Fruit fly (Drosophila melanogaster) whole organism, embryonic: ENCODE measurements around the gene ast.

ENCODE experiments used
- Abd-B ChIP-seq: fragments of 200-800 bp; sonication (Bioruptor generic); optimal IDR thresholded peaks from 2 replicates; lab custom pipeline; 2018; ENCODE audit warnings: missing biosample characterization, mild to moderate bottlenecking, missing genetic modification characterization, moderate library complexity
- CG13424 ChIP-seq: fragments of 200-800 bp; sonication (Bioruptor generic); optimal IDR thresholded peaks from 2 replicates; lab custom pipeline; 2019; ENCODE audit warnings: missing biosample characterization, mild to moderate bottlenecking, missing genetic modification characterization, moderate library complexity
- CG15696 ChIP-seq: fragments of 200-800 bp; sonication (Bioruptor generic); optimal IDR thresholded peaks from 2 replicates; lab custom pipeline; 2019; ENCODE audit warnings: missing biosample characterization, mild to moderate bottlenecking, missing genetic modification characterization, moderate library complexity
- CG16815 ChIP-seq: fragments of 200-800 bp; sonication (Bioruptor generic); optimal IDR thresholded peaks from 3 replicates; lab custom pipeline; 2017; ENCODE audit warnings: missing biosample characterization, mild to moderate bottlenecking, missing genetic modification characterization
- CG17612 ChIP-seq: fragments of 200-800 bp; sonication (Bioruptor generic); IDR thresholded peaks from 2 replicates; pipeline ENCODE4 v1.3.6; 2022; ENCODE audit warnings: missing biosample characterization, missing genetic modification characterization
- CG2202 ChIP-seq: fragments of 200-800 bp; sonication (Bioruptor generic); optimal IDR thresholded peaks from 2 replicates; lab custom pipeline; 2018; ENCODE audit warnings: missing biosample characterization, mild to moderate bottlenecking, missing genetic modification characterization
- CG2678 ChIP-seq: fragments of 200-800 bp; sonication (Bioruptor generic); optimal IDR thresholded peaks from 3 replicates; lab custom pipeline; 2019; ENCODE audit warnings: missing biosample characterization, mild to moderate bottlenecking, missing genetic modification characterization, moderate library complexity
- CG3847 ChIP-seq: fragments of 200-800 bp; sonication (Bioruptor generic); IDR thresholded peaks from 2 replicates; pipeline ENCODE4 v1.3.6; 2022; ENCODE audit warnings: missing biosample characterization, missing genetic modification characterization
- CG5180 ChIP-seq: fragments of 200-800 bp; sonication (Bioruptor generic); optimal IDR thresholded peaks from 3 replicates; lab custom pipeline; 2017; ENCODE audit warnings: missing biosample characterization, missing genetic modification characterization, mild to moderate bottlenecking, moderate library complexity, missing genetic modification reagents
- CG5953 ChIP-seq: fragments of 200-800 bp; sonication (Bioruptor generic); IDR thresholded peaks from 2 replicates; pipeline ENCODE4 v1.3.6; 2022; ENCODE audit warnings: missing biosample characterization, missing genetic modification characterization
- CG6175 ChIP-seq: fragments of 200-800 bp; sonication (Bioruptor generic); IDR thresholded peaks from 3 replicates; pipeline ENCODE4 v1.3.6; 2022; ENCODE audit warnings: missing biosample characterization, missing genetic modification characterization
- CG6654 ChIP-seq: fragments of 200-800 bp; sonication (Bioruptor generic); optimal IDR thresholded peaks from 2 replicates; lab custom pipeline; 2017; ENCODE audit warnings: missing biosample characterization, mild to moderate bottlenecking, missing genetic modification characterization
- CG6683 ChIP-seq: fragments of 200-800 bp; sonication (Bioruptor generic); optimal IDR thresholded peaks from 2 replicates; lab custom pipeline; 2017; ENCODE audit warnings: missing biosample characterization, mild to moderate bottlenecking, missing genetic modification characterization, missing genetic modification reagents
- CG6854 ChIP-seq: fragments of 200-800 bp; sonication (Bioruptor generic); optimal IDR thresholded peaks from 3 replicates; lab custom pipeline; 2017; ENCODE audit warnings: missing biosample characterization, mild to moderate bottlenecking, missing genetic modification characterization
- CG7357 ChIP-seq: fragments of 200-800 bp; sonication (Bioruptor generic); IDR thresholded peaks from 3 replicates; pipeline ENCODE4 v1.3.6; 2022; ENCODE audit warnings: missing biosample characterization, missing genetic modification characterization
- CG7372 ChIP-seq: fragments of 200-800 bp; sonication (Bioruptor generic); IDR thresholded peaks from 2 replicates; pipeline ENCODE4 v1.3.6; 2022; ENCODE audit warnings: missing biosample characterization, missing genetic modification characterization
- CG7556 ChIP-seq: fragments of 200-800 bp; sonication (Bioruptor generic); optimal IDR thresholded peaks from 2 replicates; lab custom pipeline; 2017; ENCODE audit warnings: missing biosample characterization, mild to moderate bottlenecking, missing genetic modification characterization
- CG7839 ChIP-seq: fragments of 200-800 bp; sonication (Bioruptor generic); optimal IDR thresholded peaks from 3 replicates; lab custom pipeline; 2018; ENCODE audit warnings: missing biosample characterization, mild to moderate bottlenecking, missing genetic modification characterization, moderate library complexity
- CG9876 ChIP-seq: fragments of 200-800 bp; sonication (Bioruptor generic); optimal IDR thresholded peaks from 2 replicates; lab custom pipeline; 2016; ENCODE audit warnings: missing biosample characterization, missing genetic modification characterization
- CoRest ChIP-seq: fragments of 200-800 bp; sonication (Bioruptor generic); optimal IDR thresholded peaks from 3 replicates; lab custom pipeline; 2018; ENCODE audit warnings: missing biosample characterization, mild to moderate bottlenecking, missing genetic modification characterization, moderate library complexity
- Dek ChIP-seq: fragments of 200-800 bp; sonication (Bioruptor generic); optimal IDR thresholded peaks from 3 replicates; lab custom pipeline; 2019; ENCODE audit warnings: missing biosample characterization, mild to moderate bottlenecking, missing genetic modification characterization, moderate library complexity
- Gsc ChIP-seq: fragments of 200-800 bp; sonication (Bioruptor generic); IDR thresholded peaks from 2 replicates; pipeline ENCODE4 v1.3.6; 2022; ENCODE audit warnings: missing biosample characterization, missing genetic modification characterization
- H2.0 ChIP-seq: fragments of 200-800 bp; sonication (Bioruptor generic); IDR thresholded peaks from 2 replicates; pipeline ENCODE4 v1.3.6; 2022; ENCODE audit warnings: missing biosample characterization, missing genetic modification characterization
- HHEX ChIP-seq: fragments of 200-800 bp; sonication (Bioruptor generic); optimal IDR thresholded peaks from 3 replicates; lab custom pipeline; 2017; ENCODE audit warnings: missing biosample characterization, mild to moderate bottlenecking, missing genetic modification characterization, missing genetic modification reagents
- HLH3B ChIP-seq: fragments of 200-800 bp; sonication (Bioruptor generic); IDR thresholded peaks from 2 replicates; pipeline ENCODE4 v1.3.6; 2022; ENCODE audit warnings: missing biosample characterization, missing genetic modification characterization
- NC2α ChIP-seq: fragments of 200-800 bp; sonication (Bioruptor generic); optimal IDR thresholded peaks from 2 replicates; lab custom pipeline; 2016; ENCODE audit warnings: missing biosample characterization, missing genetic modification characterization
- NK7.1 ChIP-seq: fragments of 200-800 bp; sonication (Bioruptor generic); optimal IDR thresholded peaks from 3 replicates; lab custom pipeline; 2016; ENCODE audit warnings: missing biosample characterization, missing genetic modification characterization
- PHDP ChIP-seq: fragments of 200-800 bp; sonication (Bioruptor generic); optimal IDR thresholded peaks from 3 replicates; lab custom pipeline; 2018; ENCODE audit warnings: missing biosample characterization, mild to moderate bottlenecking, missing genetic modification characterization, moderate library complexity
- Usf ChIP-seq: fragments of 200-800 bp; sonication (Bioruptor generic); optimal IDR thresholded peaks from 2 replicates; lab custom pipeline; 2017; ENCODE audit warnings: missing genotype, missing biosample characterization, missing genetic modification characterization
- Xbp1 ChIP-seq: fragments of 200-800 bp; sonication (Bioruptor generic); optimal IDR thresholded peaks from 3 replicates; lab custom pipeline; 2016; ENCODE audit warnings: missing biosample characterization, mild to moderate bottlenecking, missing genetic modification characterization
- ap ChIP-seq: fragments of 200-800 bp; sonication (Bioruptor generic); IDR thresholded peaks from 2 replicates; pipeline ENCODE4 v1.3.6; 2022; ENCODE audit warnings: missing biosample characterization, missing genetic modification characterization
- cato ChIP-seq: fragments of 200-800 bp; sonication (Bioruptor generic); optimal IDR thresholded peaks from 2 replicates; lab custom pipeline; 2016; ENCODE audit warnings: missing biosample characterization, missing genetic modification characterization, borderline replicate concordance
- corto ChIP-seq: fragments of 200-800 bp; sonication (Bioruptor generic); optimal IDR thresholded peaks from 2 replicates; lab custom pipeline; 2016; ENCODE audit warnings: missing biosample characterization, mild to moderate bottlenecking, missing genetic modification characterization, moderate library complexity
- crc ChIP-seq: fragments of 200-800 bp; sonication (Bioruptor generic); optimal IDR thresholded peaks from 2 replicates; lab custom pipeline; 2016; ENCODE audit warnings: missing biosample characterization, missing genetic modification characterization
- crol ChIP-seq: fragments of 200-800 bp; sonication (Bioruptor generic); IDR thresholded peaks from 2 replicates; pipeline ENCODE4 v1.3.6; 2022; ENCODE audit warnings: missing biosample characterization, missing genetic modification characterization
- dan ChIP-seq: fragments of 200-800 bp; sonication (Bioruptor generic); IDR thresholded peaks from 2 replicates; pipeline ENCODE4 v1.3.6; 2022; ENCODE audit warnings: missing biosample characterization, missing genetic modification characterization
- gcm2 ChIP-seq: fragments of 200-800 bp; sonication (Bioruptor generic); optimal IDR thresholded peaks from 2 replicates; lab custom pipeline; 2016; ENCODE audit warnings: missing biosample characterization, missing genetic modification characterization
- ken ChIP-seq: fragments of 200-800 bp; sonication (Bioruptor generic); IDR thresholded peaks from 3 replicates; pipeline ENCODE4 v1.3.6; 2022; ENCODE audit warnings: missing biosample characterization, missing genetic modification characterization
- kni ChIP-seq: fragments of 200-800 bp; sonication (Bioruptor generic); optimal IDR thresholded peaks from 3 replicates; lab custom pipeline; 2017; ENCODE audit warnings: mild to moderate bottlenecking, missing biosample characterization, missing genetic modification reagents, missing genetic modification characterization
- luna ChIP-seq: fragments of 200-800 bp; sonication (Bioruptor generic); optimal IDR thresholded peaks from 2 replicates; lab custom pipeline; 2016; ENCODE audit warnings: missing biosample characterization, missing genetic modification characterization
- pnt ChIP-seq: fragments of 200-800 bp; sonication (Bioruptor generic); optimal IDR thresholded peaks from 3 replicates; lab custom pipeline; 2016; ENCODE audit warnings: missing biosample characterization, missing genetic modification characterization
- salm ChIP-seq: fragments of 200-800 bp; sonication (Bioruptor generic); optimal IDR thresholded peaks from 2 replicates; lab custom pipeline; 2018; ENCODE audit warnings: missing biosample characterization, mild to moderate bottlenecking, missing genetic modification characterization
- sc ChIP-seq, 3 experiments: fragments of >200 bp in 2 of 3; fragments of 200-800 bp in 1 of 3; sonication (Bioruptor generic) in 1 of 3; optimal IDR thresholded peaks; 2 replicates in 2 of 3; 3 replicates in 1 of 3; lab custom pipeline; 2017; ENCODE audit warnings: mild to moderate bottlenecking in 1 of 3, missing biosample characterization in 1 of 3, missing genetic modification characterization in 1 of 3, missing genetic modification reagents in 1 of 3
- sisA ChIP-seq: fragments of 200-800 bp; sonication (Bioruptor generic); IDR thresholded peaks from 2 replicates; pipeline ENCODE4 v1.3.6; 2022; ENCODE audit warnings: missing biosample characterization, missing genetic modification characterization
- slp2 ChIP-seq: fragments of 200-800 bp; sonication (Bioruptor generic); optimal IDR thresholded peaks from 2 replicates; lab custom pipeline; 2016; ENCODE audit warnings: missing biosample characterization, missing genetic modification characterization
- sna ChIP-seq: fragments of 200-800 bp; sonication (Bioruptor generic); IDR thresholded peaks from 2 replicates; pipeline ENCODE4 v1.3.6; 2022; ENCODE audit warnings: missing biosample characterization, missing genetic modification characterization; ENCODE audit not compliant: partially characterized antibody
- sob ChIP-seq: fragments of 200-800 bp; sonication (Bioruptor generic); IDR thresholded peaks from 2 replicates; pipeline ENCODE4 v1.3.6; 2022; ENCODE audit warnings: missing biosample characterization, missing genetic modification characterization
- tup ChIP-seq: fragments of 200-800 bp; sonication (Bioruptor generic); optimal IDR thresholded peaks from 2 replicates; lab custom pipeline; 2016; ENCODE audit warnings: missing biosample characterization, mild to moderate bottlenecking, missing genetic modification characterization, moderate library complexity
- twi ChIP-seq: fragments of 200-800 bp; optimal IDR thresholded peaks from 2 replicates; lab custom pipeline; 2019; ENCODE audit warnings: missing biosample characterization, mild to moderate bottlenecking, missing genetic modification characterization, moderate library complexity
- wdn ChIP-seq: fragments of 200-800 bp; sonication (Bioruptor generic); IDR thresholded peaks from 2 replicates; pipeline ENCODE4 v1.3.6; 2022; ENCODE audit warnings: missing biosample characterization, missing genetic modification characterization

ast gene

dm6 chr2L:1075753-1076152, 2.0 kb upstream of the ast start (continued):
- TF ChIP-seq CG2678 (peak; percentile 87), CG5180 (GFP tag; lab: Kevin White, UChicago) (peak; percentile 73), H2.0 (GFP tag; lab: Robert Waterston, UW) (peak; percentile 95), CG15696 (peak; percentile 90), NK7.1 (GFP tag; lab: Kevin White, UChicago) (peak; percentile 85), CG6654 (GFP tag; lab: Kevin White, UChicago) (peak; percentile 65), corto (GFP tag; lab: Kevin White, UChicago) (no peak), sob (GFP tag; lab: Robert Waterston, UW) (peak; percentile 85), CG5953 (peak; percentile 94), pnt (GFP tag; lab: Kevin White, UChicago) (peak; percentile 94), cato (GFP tag; lab: Kevin White, UChicago) (peak; percentile 91), crol (peak; percentile 55), CG7357 (GFP tag; lab: Robert Waterston, UW) (peak; percentile 78; the same call in 2 of the 3 replicates), CG7839 (tag; lab: Kevin White, UChicago) (peak; percentile 92), CG2202 (tag; lab: Kevin White, UChicago) (peak; percentile 91), Dek (tag; lab: Kevin White, UChicago) (peak; percentile 58), dan (GFP tag; lab: Robert Waterston, UW) (peak; percentile 93), Usf (GFP tag; lab: Kevin White, UChicago) (peak; percentile 81), CG13424 (tag; lab: Kevin White, UChicago) (peak; percentile 87), luna (GFP tag; lab: Kevin White, UChicago) (no peak), crc (GFP tag; lab: Kevin White, UChicago) (peak; percentile 82), NC2α (GFP tag; lab: Kevin White, UChicago) (peak; percentile 87), slp2 (GFP tag; lab: Kevin White, UChicago) (peak; percentile 94), CG7556 (peak; percentile 82), CG6175 (peak; percentile 76; the same call in 1 of the 3 replicates), wdn (GFP tag; lab: Robert Waterston, UW) (peak; percentile 75; the same call in 1 of the 2 replicates), Xbp1 (GFP tag; lab: Kevin White, UChicago) (peak; percentile 96), PHDP (tag; lab: Kevin White, UChicago) (peak; percentile 86), CG3847 (GFP tag; lab: Robert Waterston, UW) (peak; percentile 81), salm (peak; percentile 86), CG7372 (GFP tag; lab: Robert Waterston, UW) (peak; percentile 82), sc (optimal IDR thresholded peaks at IDR 0.05; lab: Kevin White, UChicago) (no peak), sc (GFP tag; optimal IDR thresholded peaks at IDR 0.05; lab: Kevin White, UChicago) (peak; percentile 95), HHEX (peak; percentile 83), ken (GFP tag; lab: Robert Waterston, UW) (peak; percentile 96), gcm2 (GFP tag; lab: Kevin White, UChicago) (peak; percentile 65), HLH3B (GFP tag; lab: Robert Waterston, UW) (peak; percentile 95), Abd-B (GFP tag; lab: Kevin White, UChicago) (peak; percentile 96), CG6854 (GFP tag; lab: Kevin White, UChicago) (peak; percentile 23), sisA (GFP tag; lab: Robert Waterston, UW) (peak; percentile 97), CG9876 (GFP tag; lab: Kevin White, UChicago) (peak; percentile 89), Gsc (GFP tag; lab: Robert Waterston, UW) (peak; percentile 90), sna (GFP tag; lab: Robert Waterston, UW) (no peak), kni (GFP tag; lab: Kevin White, UChicago) (peak; percentile 70), twi (peak; percentile 84), CoRest (tag; lab: Kevin White, UChicago) (peak; percentile 90), CG16815 (GFP tag; lab: Kevin White, UChicago) (peak; percentile 92), ap (GFP tag; lab: Robert Waterston, UW) (peak; percentile 88), CG6683 (GFP tag; lab: Kevin White, UChicago) (no peak), CG17612 (GFP tag; lab: Robert Waterston, UW) (peak; percentile 85), tup (peak; percentile 85)
